Fruit fly (Drosophila melanogaster) whole organism, embryonic: ENCODE measurements around the gene Tmep.

Experiments used
- BtbVII ChIP-seq: fragments of 200-800 bp; sonication (Bioruptor generic); optimal IDR thresholded peaks from 3 replicates; lab custom pipeline; 2017; ENCODE audit warnings: missing biosample characterization, mild to moderate bottlenecking, missing genetic modification characterization
- CG10654 ChIP-seq: fragments of 200-800 bp; sonication (Bioruptor generic); optimal IDR thresholded peaks from 2 replicates; lab custom pipeline; 2016; ENCODE audit warnings: missing biosample characterization, missing genetic modification characterization
- CG11695 ChIP-seq: fragments of 200-800 bp; sonication (Bioruptor generic); IDR thresholded peaks from 3 replicates; pipeline ENCODE4 v1.3.6; 2022; ENCODE audit warnings: missing biosample characterization, missing genetic modification characterization
- CG12236 ChIP-seq: fragments of 200-800 bp; sonication (Bioruptor generic); optimal IDR thresholded peaks from 2 replicates; lab custom pipeline; 2016; ENCODE audit warnings: missing biosample characterization, missing genetic modification characterization
- CG1233 ChIP-seq: fragments of 200-800 bp; sonication (Bioruptor generic); optimal IDR thresholded peaks from 4 replicates; lab custom pipeline; 2018; ENCODE audit warnings: missing biosample characterization, mild to moderate bottlenecking, missing genetic modification characterization
- CG12659 ChIP-seq: fragments of 200-800 bp; sonication (Bioruptor generic); optimal IDR thresholded peaks from 3 replicates; lab custom pipeline; 2017; ENCODE audit warnings: mild to moderate bottlenecking, missing biosample characterization, missing genetic modification reagents, missing genetic modification characterization
- CG13123 ChIP-seq: fragments of 200-800 bp; sonication (Bioruptor generic); optimal IDR thresholded peaks from 2 replicates; lab custom pipeline; 2016; ENCODE audit warnings: missing biosample characterization, missing genetic modification characterization
- CG13775 ChIP-seq: fragments of 200-800 bp; sonication (Bioruptor generic); optimal IDR thresholded peaks from 3 replicates; lab custom pipeline; 2017; ENCODE audit warnings: missing biosample characterization, mild to moderate bottlenecking, missing genetic modification characterization
- CG16813 ChIP-seq: fragments of 200-800 bp; sonication (Bioruptor generic); IDR thresholded peaks from 3 replicates; pipeline ENCODE4 v1.3.6; 2022; ENCODE audit warnings: missing biosample characterization, missing genetic modification characterization; ENCODE audit not compliant: partially characterized antibody
- CG17385 ChIP-seq: fragments of 200-800 bp; sonication (Bioruptor generic); optimal IDR thresholded peaks from 3 replicates; lab custom pipeline; 2018; ENCODE audit warnings: missing biosample characterization, mild to moderate bottlenecking, missing genetic modification characterization
- CG17912 ChIP-seq: fragments of 200-800 bp; sonication (Bioruptor generic); optimal IDR thresholded peaks from 2 replicates; lab custom pipeline; 2018; ENCODE audit warnings: missing biosample characterization, mild to moderate bottlenecking, missing genetic modification characterization
- CG30020 ChIP-seq: fragments of 200-800 bp; optimal IDR thresholded peaks from 2 replicates; lab custom pipeline; 2019; ENCODE audit warnings: missing biosample characterization, mild to moderate bottlenecking, missing genetic modification characterization, moderate library complexity
- CG3163 ChIP-seq: fragments of 200-800 bp; sonication (Bioruptor generic); optimal IDR thresholded peaks from 3 replicates; lab custom pipeline; 2016; ENCODE audit warnings: missing biosample characterization, missing genetic modification characterization
- CG3281 ChIP-seq: fragments of 200-800 bp; sonication (Bioruptor generic); optimal IDR thresholded peaks from 3 replicates; lab custom pipeline; 2017; ENCODE audit warnings: missing biosample characterization, mild to moderate bottlenecking, missing genetic modification characterization
- CG34376 ChIP-seq: fragments of 200-800 bp; sonication (Bioruptor generic); optimal IDR thresholded peaks from 2 replicates; lab custom pipeline; 2018; ENCODE audit warnings: missing biosample characterization, mild to moderate bottlenecking, missing genetic modification characterization
- CG34422 ChIP-seq: fragments of 200-800 bp; sonication (Bioruptor generic); IDR thresholded peaks from 3 replicates; pipeline ENCODE4 v1.3.6; 2022; ENCODE audit warnings: missing biosample characterization, missing genetic modification characterization
- CG4617 ChIP-seq: fragments of 200-800 bp; sonication (Bioruptor generic); optimal IDR thresholded peaks from 3 replicates; lab custom pipeline; 2016; ENCODE audit warnings: missing biosample characterization, missing genetic modification characterization, borderline replicate concordance
- CG6683 ChIP-seq: fragments of 200-800 bp; sonication (Bioruptor generic); optimal IDR thresholded peaks from 2 replicates; lab custom pipeline; 2017; ENCODE audit warnings: missing biosample characterization, mild to moderate bottlenecking, missing genetic modification characterization, missing genetic modification reagents
- CG6765 ChIP-seq: fragments of 200-800 bp; sonication (Bioruptor generic); optimal IDR thresholded peaks from 3 replicates; lab custom pipeline; 2017; ENCODE audit warnings: missing biosample characterization, mild to moderate bottlenecking, missing genetic modification characterization
- CG6791 ChIP-seq: fragments of 200-800 bp; sonication (Bioruptor generic); IDR thresholded peaks from 3 replicates; pipeline ENCODE4 v1.3.6; 2022; ENCODE audit warnings: missing biosample characterization, missing genetic modification characterization; ENCODE audit not compliant: partially characterized antibody
- CG7271 ChIP-seq: fragments of 200-800 bp; sonication (Bioruptor generic); optimal IDR thresholded peaks from 2 replicates; lab custom pipeline; 2018; ENCODE audit warnings: missing biosample characterization, mild to moderate bottlenecking, missing genetic modification characterization, moderate library complexity
- CG7963 ChIP-seq: fragments of 200-800 bp; sonication (Bioruptor generic); IDR thresholded peaks from 3 replicates; pipeline ENCODE4 v1.3.6; 2022; ENCODE audit warnings: missing biosample characterization, missing genetic modification characterization; ENCODE audit not compliant: partially characterized antibody
- CTCF ChIP-seq: fragments of 200-800 bp; sonication (Bioruptor generic); optimal IDR thresholded peaks from 2 replicates; lab custom pipeline; 2017; ENCODE audit warnings: missing biosample characterization, mild to moderate bottlenecking, missing genetic modification characterization, moderate library complexity
- Dbx ChIP-seq: fragments of 200-800 bp; sonication (Bioruptor generic); IDR thresholded peaks from 3 replicates; pipeline ENCODE4 v1.3.6; 2022; ENCODE audit warnings: missing biosample characterization, missing genetic modification characterization
- Elba2 ChIP-seq: fragments of 200-800 bp; sonication (Bioruptor generic); optimal IDR thresholded peaks from 3 replicates; lab custom pipeline; 2016; ENCODE audit warnings: missing biosample characterization, missing genetic modification characterization
- Ets97D ChIP-seq: fragments of 200-800 bp; sonication (Bioruptor generic); optimal IDR thresholded peaks from 3 replicates; lab custom pipeline; 2016; ENCODE audit warnings: missing biosample characterization, missing genetic modification characterization
- Kr ChIP-seq: fragments of 200-800 bp; sonication (Bioruptor generic); optimal IDR thresholded peaks from 2 replicates; lab custom pipeline; 2017; ENCODE audit warnings: missing biosample characterization, mild to moderate bottlenecking, missing genetic modification characterization
- MTF-1 ChIP-seq: fragments of 200-800 bp; sonication (Bioruptor generic); optimal IDR thresholded peaks from 2 replicates; lab custom pipeline; 2018; ENCODE audit warnings: missing biosample characterization, mild to moderate bottlenecking, missing genetic modification characterization, borderline replicate concordance
- Med ChIP-seq: fragments of 200-800 bp; sonication (Bioruptor generic); peaks from one replicate; lab custom pipeline; 2016; ENCODE audit warnings: missing biosample characterization, missing genetic modification characterization, mild to moderate bottlenecking, inconsistent platforms, moderate library complexity
- Oaz ChIP-seq: fragments of 200-800 bp; sonication (Bioruptor generic); IDR thresholded peaks from 2 replicates; pipeline ENCODE4 v1.3.6; 2022; ENCODE audit warnings: missing biosample characterization, missing genetic modification characterization
- Trl ChIP-seq, 3 experiments: fragments of >200 bp in 2 of 3; fragments of 200-800 bp in 1 of 3; sonication (Bioruptor generic) in 1 of 3; optimal IDR thresholded peaks; 2 replicates in 1 of 3; 3 replicates in 2 of 3; lab custom pipeline; 2016 to 2017; ENCODE audit warnings: missing biosample characterization in 1 of 3, missing genetic modification characterization in 1 of 3
- ac ChIP-seq: fragments of 200-800 bp; sonication (Bioruptor generic); optimal IDR thresholded peaks from 3 replicates; lab custom pipeline; 2017; ENCODE audit warnings: missing biosample characterization, mild to moderate bottlenecking, missing genetic modification characterization
- cg ChIP-seq: fragments of 200-800 bp; sonication (Bioruptor generic); optimal IDR thresholded peaks from 3 replicates; lab custom pipeline; 2019; ENCODE audit warnings: missing biosample characterization, mild to moderate bottlenecking, missing genetic modification characterization, moderate library complexity
- chinmo ChIP-seq: fragments of 200-800 bp; sonication (Bioruptor generic); IDR thresholded peaks from 4 replicates; pipeline ENCODE4 v1.3.6; 2022; ENCODE audit warnings: missing biosample characterization, missing genetic modification characterization; ENCODE audit not compliant: partially characterized antibody
- chn ChIP-seq: fragments of 200-800 bp; sonication (Bioruptor generic); optimal IDR thresholded peaks from 2 replicates; lab custom pipeline; 2016; ENCODE audit warnings: missing biosample characterization, missing genetic modification characterization
- dysf ChIP-seq: fragments of 200-800 bp; sonication (Bioruptor generic); IDR thresholded peaks from 3 replicates; pipeline ENCODE4 v1.3.6; 2022; ENCODE audit warnings: missing biosample characterization, missing genetic modification characterization
- emc ChIP-seq: fragments of 200-800 bp; sonication (Bioruptor generic); optimal IDR thresholded peaks from 2 replicates; lab custom pipeline; 2016; ENCODE audit warnings: missing biosample characterization, missing genetic modification characterization
- grn ChIP-seq: fragments of 200-800 bp; sonication (Bioruptor generic); optimal IDR thresholded peaks from 3 replicates; lab custom pipeline; 2017; ENCODE audit warnings: missing biosample characterization, missing genetic modification characterization
- gro ChIP-seq: fragments of 200-800 bp; sonication (Bioruptor generic); optimal IDR thresholded peaks from 2 replicates; lab custom pipeline; 2016; ENCODE audit warnings: missing biosample characterization, missing genetic modification characterization
- her ChIP-seq: fragments of 200-800 bp; sonication (Bioruptor generic); optimal IDR thresholded peaks from 2 replicates; lab custom pipeline; 2016; ENCODE audit warnings: missing biosample characterization, missing genetic modification characterization
- kni ChIP-seq: fragments of 200-800 bp; sonication (Bioruptor generic); optimal IDR thresholded peaks from 3 replicates; lab custom pipeline; 2017; ENCODE audit warnings: mild to moderate bottlenecking, missing biosample characterization, missing genetic modification reagents, missing genetic modification characterization
- lilli ChIP-seq: fragments of 200-800 bp; sonication (Bioruptor generic); optimal IDR thresholded peaks from 3 replicates; lab custom pipeline; 2016; ENCODE audit warnings: missing biosample characterization, missing genetic modification characterization
- mirr ChIP-seq: fragments of 200-800 bp; sonication (Bioruptor generic); optimal IDR thresholded peaks from 3 replicates; lab custom pipeline; 2018; ENCODE audit warnings: missing biosample characterization, mild to moderate bottlenecking, missing genetic modification characterization
- nerfin-1 ChIP-seq: fragments of 200-800 bp; sonication (Bioruptor generic); optimal IDR thresholded peaks from 3 replicates; lab custom pipeline; 2019; ENCODE audit warnings: missing biosample characterization, mild to moderate bottlenecking, missing genetic modification characterization, moderate library complexity
- nerfin-2 ChIP-seq: fragments of 200-800 bp; sonication (Bioruptor generic); IDR thresholded peaks from 2 replicates; pipeline ENCODE4 v1.3.6; 2022; ENCODE audit warnings: missing biosample characterization, missing genetic modification characterization; ENCODE audit not compliant: partially characterized antibody
- pb ChIP-seq: fragments of 200-800 bp; sonication (Bioruptor generic); optimal IDR thresholded peaks from 3 replicates; lab custom pipeline; 2016; ENCODE audit warnings: missing biosample characterization, missing genetic modification characterization
- peb ChIP-seq: fragments of 200-800 bp; sonication (Bioruptor generic); IDR thresholded peaks from 2 replicates; pipeline ENCODE4 v1.3.6; 2022; ENCODE audit warnings: missing biosample characterization, missing genetic modification characterization
- sug ChIP-seq: fragments of 200-800 bp; optimal IDR thresholded peaks from 2 replicates; lab custom pipeline; 2019; ENCODE audit warnings: missing biosample characterization, mild to moderate bottlenecking, missing genetic modification characterization, moderate library complexity

Tmep gene

dm6 chr3L:1569162-1569965, at the start of gene Tmep:
Gene Tmep, plus strand, starts transcription at chr3L:1569181.
- TF ChIP-seq Elba2 (no peak), Trl (optimal IDR thresholded peaks at IDR 0.05; lab: Kevin White, UChicago) (peak in 1 of 2 experiments; percentile 3), Trl (GFP tag; optimal IDR thresholded peaks at IDR 0.05; lab: Kevin White, UChicago) (no peak), nerfin-1 (tag; lab: Kevin White, UChicago) (no peak), Ets97D (GFP tag; lab: Kevin White, UChicago) (peak; percentile 3), CG12659 (peak; percentile 4), nerfin-2 (GFP tag; lab: Robert Waterston, UW) (no peak), CTCF (GFP tag; lab: Kevin White, UChicago) (no peak), CG13123 (no peak), Med (GFP tag; lab: Kevin White, UChicago) (peak; percentile 44), CG13775 (GFP tag; lab: Kevin White, UChicago) (no peak), cg (GFP tag; lab: Kevin White, UChicago) (peak; percentile 76), Dbx (0 out of 3 replicates have a peak, but pooled peaks have one; percentile 26), CG7963 (GFP tag; lab: Robert Waterston, UW) (no peak), CG6791 (no peak), CG30020 (peak; percentile 67), peb (no peak), Kr (GFP tag; lab: Kevin White, UChicago) (no peak), CG17912 (GFP tag; lab: Kevin White, UChicago) (no peak), gro (no peak), CG17385 (GFP tag; lab: Kevin White, UChicago) (peak; percentile 89), mirr (GFP tag; lab: Kevin White, UChicago) (peak; percentile 28), emc (GFP tag; lab: Kevin White, UChicago) (no peak), CG11695 (GFP tag; lab: Robert Waterston, UW) (no peak), kni (peak; percentile 42), Oaz (no peak), BtbVII (GFP tag; lab: Kevin White, UChicago) (peak; percentile 14), CG1233 (no peak), CG12236 (GFP tag; lab: Kevin White, UChicago) (no peak), chn (GFP tag; lab: Kevin White, UChicago) (no peak), CG4617 (peak; percentile 76), CG3163 (GFP tag; lab: Kevin White, UChicago) (peak; percentile 8), grn (GFP tag; lab: Kevin White, UChicago) (no peak), CG7271 (tag; lab: Kevin White, UChicago) (peak; percentile 45), CG6765 (no peak), CG6683 (no peak), sug (tag; lab: Kevin White, UChicago) (peak; percentile 13), her (GFP tag; lab: Kevin White, UChicago) (no peak), CG10654 (GFP tag; lab: Kevin White, UChicago) (no peak), MTF-1 (GFP tag; lab: Kevin White, UChicago) (peak; percentile 8), CG16813 (0 out of 3 replicates have a peak, but pooled peaks have one; percentile 15), CG3281 (GFP tag; lab: Kevin White, UChicago) (peak; percentile 17), dysf (GFP tag; lab: Robert Waterston, UW) (no peak), CG34376 (peak; percentile 53), CG34422 (GFP tag; lab: Robert Waterston, UW) (0 out of 3 replicates have a peak, but pooled peaks have one; percentile 22), chinmo (GFP tag; lab: Robert Waterston, UW) (peak; percentile 72; the same call in 2 of the 4 replicates), lilli (GFP tag; lab: Kevin White, UChicago) (no peak), pb (no peak), ac (GFP tag; lab: Kevin White, UChicago) (no peak)
